Fruit fly (Drosophila melanogaster): ENCODE measurements around the gene CG14395.

The CG14395 gene

DNA sequence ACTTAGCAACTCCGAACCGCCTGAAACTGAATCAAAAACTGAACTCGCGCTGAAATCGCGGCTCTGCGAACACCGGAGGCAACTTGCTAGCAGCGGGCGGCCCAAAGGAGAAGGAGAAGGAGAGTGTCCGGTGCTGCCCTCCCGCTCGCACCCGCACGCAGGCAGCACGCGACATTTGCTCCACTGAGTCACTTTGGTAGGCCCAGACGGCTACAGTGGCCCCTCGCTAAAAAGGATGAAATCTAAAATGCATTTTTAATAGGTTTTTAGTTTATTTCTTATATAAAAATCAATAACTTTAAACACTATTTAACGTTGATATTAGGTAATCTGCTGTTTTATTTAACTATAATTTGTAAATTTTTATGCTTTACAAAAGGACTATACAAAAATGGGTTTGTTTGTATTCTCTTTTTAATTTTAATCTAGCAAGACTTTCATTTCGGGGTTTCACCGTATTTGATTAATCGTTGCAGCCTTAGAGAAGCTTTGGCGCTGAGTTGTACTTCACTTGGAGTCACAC is 59.8 kb downstream of the CG14395 start, which contains the start of gene Men:
Gene Men, minus strand, starts transcription at position 51 of the 523 bp plus-strand sequence.
- peak; percentile 30 for TF ChIP-seq Hnf4 (GFP tag; optimal IDR thresholded peaks at IDR 0.05)
- TF ChIP-seq CG32264 (GFP tag; optimal IDR thresholded peaks at IDR 0.05): no peak
- TF ChIP-seq br (GFP tag; optimal IDR thresholded peaks at IDR 0.05): peak; percentile 17
- TF ChIP-seq tai (GFP tag; optimal IDR thresholded peaks at IDR 0.05): no peak
- peak; percentile 29 for TF ChIP-seq dmrt93B (GFP tag; optimal IDR thresholded peaks at IDR 0.05)
- peak; percentile 18 for TF ChIP-seq brk (GFP tag; optimal IDR thresholded peaks at IDR 0.05)
- TF ChIP-seq Jra (GFP tag; optimal IDR thresholded peaks at IDR 0.05): peak; percentile 38
- TF ChIP-seq dl (GFP tag; optimal IDR thresholded peaks at IDR 0.05; ENCODE audit: insufficient read depth in 1 of 2, partially characterized antibody in 2 of 2): no peak
- TF ChIP-seq Hr78 (GFP tag; optimal IDR thresholded peaks at IDR 0.05): no peak
- no peak for TF ChIP-seq pan (optimal IDR thresholded peaks at IDR 0.05)
- no peak for TF ChIP-seq Abd-B (GFP tag; optimal IDR thresholded peaks at IDR 0.05)
- TF ChIP-seq usp (GFP tag; optimal IDR thresholded peaks at IDR 0.05): no peak
- no peak for TF ChIP-seq dsf (GFP tag; optimal IDR thresholded peaks at IDR 0.05; ENCODE audit: borderline replicate concordance)
- TF ChIP-seq rgr (GFP tag; optimal IDR thresholded peaks at IDR 0.05): peak; percentile 51
- TF ChIP-seq woc (GFP tag; optimal IDR thresholded peaks at IDR 0.05): peak; percentile 32
- TF ChIP-seq Rel (GFP tag; optimal IDR thresholded peaks at IDR 0.05): no peak
- TF ChIP-seq Rel (tag; optimal IDR thresholded peaks at IDR 0.05): peak; percentile 32
- no peak for TF ChIP-seq sage (GFP tag; optimal IDR thresholded peaks at IDR 0.05)
- TF ChIP-seq CrebA (GFP tag; optimal IDR thresholded peaks at IDR 0.05; ENCODE audit: borderline replicate concordance): no peak
- TF ChIP-seq Hr83 (GFP tag; optimal IDR thresholded peaks at IDR 0.05; ENCODE audit: poor library complexity, severe bottlenecking): no peak
- TF ChIP-seq HLH106 (tag; optimal IDR thresholded peaks at IDR 0.05): peak; percentile 80
- no peak for TF ChIP-seq Dfd (GFP tag; optimal IDR thresholded peaks at IDR 0.05)
- TF ChIP-seq sv (GFP tag; optimal IDR thresholded peaks at IDR 0.05): no peak
- peak; percentile 23 for TF ChIP-seq ey (GFP tag; optimal IDR thresholded peaks at IDR 0.05)
- TF ChIP-seq Mio (GFP tag; optimal IDR thresholded peaks at IDR 0.05): no peak
- TF ChIP-seq Myc (optimal IDR thresholded peaks at IDR 0.05): no peak
- peak in 1 of 2 experiments; percentile 69 for TF ChIP-seq foxo (GFP tag; optimal IDR thresholded peaks at IDR 0.05)
- no peak for TF ChIP-seq lola (GFP tag; optimal IDR thresholded peaks at IDR 0.05)
- peak; percentile 76 for TF ChIP-seq Sp1 (GFP tag; optimal IDR thresholded peaks at IDR 0.05)
- TF ChIP-seq OdsH (GFP tag; optimal IDR thresholded peaks at IDR 0.05): peak; percentile 58
- TF ChIP-seq jim (GFP tag; optimal IDR thresholded peaks at IDR 0.05): no peak
- peak; percentile 50 for TF ChIP-seq psq (GFP tag; optimal IDR thresholded peaks at IDR 0.05)
- TF ChIP-seq GATAd (GFP tag; optimal IDR thresholded peaks at IDR 0.05): no peak
- no peak for TF ChIP-seq Vsx2 (GFP tag; optimal IDR thresholded peaks at IDR 0.05; ENCODE audit: partially characterized antibody)
- no peak for TF ChIP-seq Dif (GFP tag; optimal IDR thresholded peaks at IDR 0.05; ENCODE audit: partially characterized antibody)
- peak; percentile 17 for TF ChIP-seq CG9705 (GFP tag; optimal IDR thresholded peaks at IDR 0.05)
- TF ChIP-seq h (GFP tag; optimal IDR thresholded peaks at IDR 0.05): peak; percentile 69
- TF ChIP-seq fru (GFP tag; optimal IDR thresholded peaks at IDR 0.05): peak; percentile 52
- TF ChIP-seq N (GFP tag; optimal IDR thresholded peaks at IDR 0.05): no peak

Measured in whole organism, wandering third instar larva.